Worm (Caenorhabditis elegans): ENCODE data around the gene chil-16.
A peak's percentile ranks its signal among the peaks of the same experiment; 100 is the strongest.

- TF ChIP-seq tbx-37 (GFP tag; conservative IDR thresholded peaks at IDR 0.05), result no peak
- no peak for TF ChIP-seq F13C5.2 (tag; optimal IDR thresholded peaks at IDR 0.05)
- TF ChIP-seq tra-4 (tag; optimal IDR thresholded peaks at IDR 0.05), result no peak
- no peak for TF ChIP-seq ama-1 (optimal IDR thresholded peaks at IDR 0.05)
- TF ChIP-seq sea-1 (GFP tag; conservative IDR thresholded peaks at IDR 0.05), result no peak
- TF ChIP-seq pes-1 (GFP tag; IDR thresholded peaks at IDR 0.05), result no peak
- no peak for TF ChIP-seq flt-1 (GFP tag; IDR thresholded peaks at IDR 0.05)
- TF ChIP-seq ets-7 (tag; optimal IDR thresholded peaks at IDR 0.05), result no peak
- no peak for TF ChIP-seq tbx-11 (GFP tag; IDR thresholded peaks at IDR 0.05)
- TF ChIP-seq hmg-4 (GFP tag; optimal IDR thresholded peaks at IDR 0.05), result peak; percentile 64
- TF ChIP-seq hmbx-1 (tag; optimal IDR thresholded peaks at IDR 0.05), result no peak
These were observed 49.3 kb upstream of the chil-16 start for ce11 chrII:9491045-9491444.

All from whole organism, early embryonic.